Worm (Caenorhabditis elegans) whole organism, L2 larva: ENCODE results near the gene C01G12.5.

ENCODE experiments used
- ama-1 ChIP-seq: fragments of 150-350 bp; optimal IDR thresholded peaks from 2 replicates; lab custom pipeline; 2018; ENCODE audit warnings: inconsistent platforms
- blmp-1 ChIP-seq: sonication (generic microtip); optimal IDR thresholded peaks from 2 replicates; lab custom pipeline; 2017; ENCODE audit warnings: missing genetic modification characterization, mild to moderate bottlenecking, missing compliant biosample characterization, antibody characterized with exemption, moderate library complexity; ENCODE audit not compliant: insufficient read depth
- dmd-4 ChIP-seq: sonication (generic microtip); optimal IDR thresholded peaks from 2 replicates; lab custom pipeline; 2017; ENCODE audit warnings: missing biosample characterization, missing genetic modification characterization
- egl-27 ChIP-seq: sonication (generic microtip); optimal IDR thresholded peaks from 3 replicates; lab custom pipeline; 2017; ENCODE audit warnings: missing biosample characterization, missing genetic modification reagents, missing genetic modification characterization
- lin-13 ChIP-seq: fragments of 150-350 bp; optimal IDR thresholded peaks from 2 replicates; lab custom pipeline; 2014; ENCODE audit warnings: missing biosample characterization, missing genetic modification reagents, missing genetic modification characterization
- lin-39 ChIP-seq: fragments of 150-350 bp; optimal IDR thresholded peaks from 2 replicates; lab custom pipeline; 2014; ENCODE audit warnings: missing biosample characterization, missing genetic modification reagents, missing genetic modification characterization
- skn-1 ChIP-seq: sonication (generic microtip); optimal IDR thresholded peaks from 2 replicates; lab custom pipeline; 2017; ENCODE audit warnings: missing biosample characterization, missing genetic modification characterization
- snpc-4 ChIP-seq: fragments of 150-350 bp; optimal IDR thresholded peaks from 2 replicates; lab custom pipeline; 2014; ENCODE audit warnings: missing biosample characterization, missing genetic modification characterization
- unc-39 ChIP-seq: fragments of 150-350 bp; optimal IDR thresholded peaks from 2 replicates; lab custom pipeline; 2014; ENCODE audit warnings: missing biosample characterization, missing genetic modification characterization
- unc-62 ChIP-seq: fragments of 150-350 bp; optimal IDR thresholded peaks from 2 replicates; lab custom pipeline; 2014; ENCODE audit warnings: missing biosample characterization, missing genetic modification reagents, missing genetic modification characterization

ce11 chrII:14635179-14635578 lies 47.9 kb upstream of the C01G12.5 start:
- TF ChIP-seq skn-1 (tag; lab: Kevin White, UChicago), result no peak
- no peak for TF ChIP-seq egl-27 (tag; lab: Kevin White, UChicago)
- peak; percentile 89 for TF ChIP-seq snpc-4
- TF ChIP-seq unc-39 (tag; lab: Kevin White, UChicago), result no peak
- TF ChIP-seq lin-39, result no peak
- TF ChIP-seq blmp-1 (tag; lab: Kevin White, UChicago), result no peak
- no peak for TF ChIP-seq ama-1
- no peak for TF ChIP-seq lin-13 (GFP tag; lab: Kevin White, UChicago)
- no peak for TF ChIP-seq unc-62
- TF ChIP-seq dmd-4 (tag; lab: Kevin White, UChicago), result no peak
